Fruit fly (Drosophila melanogaster) whole organism, embryonic: ENCODE results near the gene CG12728.

Experiments
- Aef1 ChIP-seq: fragments of 200-800 bp; sonication (Bioruptor generic); IDR thresholded peaks from 3 replicates; pipeline ENCODE4 v1.3.6; 2022; ENCODE audit warnings: missing biosample characterization, missing genetic modification characterization
- CG11093 ChIP-seq: fragments of 200-800 bp; sonication (Bioruptor generic); IDR thresholded peaks from 3 replicates; pipeline ENCODE4 v1.3.6; 2022; ENCODE audit warnings: missing biosample characterization, missing genetic modification characterization
- CG11560 ChIP-seq: fragments of 200-800 bp; sonication (Bioruptor generic); IDR thresholded peaks from 3 replicates; pipeline ENCODE4 v1.3.6; 2022; ENCODE audit warnings: missing biosample characterization, missing genetic modification characterization
- CG12155 ChIP-seq: fragments of 200-800 bp; sonication (Bioruptor generic); optimal IDR thresholded peaks from 3 replicates; lab custom pipeline; 2016; ENCODE audit warnings: missing biosample characterization, missing genetic modification characterization
- CG12391 ChIP-seq: fragments of 200-800 bp; sonication (Bioruptor generic); optimal IDR thresholded peaks from 3 replicates; lab custom pipeline; 2018; ENCODE audit warnings: missing biosample characterization, mild to moderate bottlenecking, missing genetic modification characterization, moderate library complexity
- CG12744 ChIP-seq: fragments of 200-800 bp; sonication (Bioruptor generic); optimal IDR thresholded peaks from 2 replicates; lab custom pipeline; 2016; ENCODE audit warnings: missing biosample characterization, missing genetic modification characterization
- CG13424 ChIP-seq: fragments of 200-800 bp; sonication (Bioruptor generic); optimal IDR thresholded peaks from 2 replicates; lab custom pipeline; 2019; ENCODE audit warnings: missing biosample characterization, mild to moderate bottlenecking, missing genetic modification characterization, moderate library complexity
- CG13624 ChIP-seq: fragments of 200-800 bp; sonication (Bioruptor generic); optimal IDR thresholded peaks from 2 replicates; lab custom pipeline; 2016; ENCODE audit warnings: missing biosample characterization, missing genetic modification characterization
- CG14965 ChIP-seq: fragments of 200-800 bp; sonication (Bioruptor generic); optimal IDR thresholded peaks from 2 replicates; lab custom pipeline; 2016; ENCODE audit warnings: missing biosample characterization, missing genetic modification characterization, borderline replicate concordance
- CG1602 ChIP-seq: fragments of 200-800 bp; sonication (Bioruptor generic); optimal IDR thresholded peaks from 3 replicates; lab custom pipeline; 2016; ENCODE audit warnings: missing biosample characterization, missing genetic modification characterization
- CG17328 ChIP-seq: fragments of 200-800 bp; sonication (Bioruptor generic); IDR thresholded peaks from 2 replicates; pipeline ENCODE4 v1.3.6; 2022; ENCODE audit warnings: missing biosample characterization, missing genetic modification characterization
- CG1832 ChIP-seq: fragments of 200-800 bp; sonication (Bioruptor generic); optimal IDR thresholded peaks from 2 replicates; lab custom pipeline; 2017; ENCODE audit warnings: missing biosample characterization, mild to moderate bottlenecking, missing genetic modification characterization, inconsistent platforms
- CG2120 ChIP-seq: fragments of 200-800 bp; sonication (Bioruptor generic); optimal IDR thresholded peaks from 3 replicates; lab custom pipeline; 2016; ENCODE audit warnings: missing biosample characterization, missing genetic modification characterization
- CG32767 ChIP-seq: fragments of 200-800 bp; sonication (Bioruptor generic); IDR thresholded peaks from 2 replicates; pipeline ENCODE4 v1.3.6; 2022; ENCODE audit warnings: missing biosample characterization, missing genetic modification characterization
- CG4617 ChIP-seq: fragments of 200-800 bp; sonication (Bioruptor generic); optimal IDR thresholded peaks from 3 replicates; lab custom pipeline; 2016; ENCODE audit warnings: missing biosample characterization, missing genetic modification characterization, borderline replicate concordance
- CG6854 ChIP-seq: fragments of 200-800 bp; sonication (Bioruptor generic); optimal IDR thresholded peaks from 3 replicates; lab custom pipeline; 2017; ENCODE audit warnings: missing biosample characterization, mild to moderate bottlenecking, missing genetic modification characterization
- CG7357 ChIP-seq: fragments of 200-800 bp; sonication (Bioruptor generic); IDR thresholded peaks from 3 replicates; pipeline ENCODE4 v1.3.6; 2022; ENCODE audit warnings: missing biosample characterization, missing genetic modification characterization
- CG7839 ChIP-seq: fragments of 200-800 bp; sonication (Bioruptor generic); optimal IDR thresholded peaks from 3 replicates; lab custom pipeline; 2018; ENCODE audit warnings: missing biosample characterization, mild to moderate bottlenecking, missing genetic modification characterization, moderate library complexity
- CG8944 ChIP-seq: fragments of 200-800 bp; sonication (Bioruptor generic); optimal IDR thresholded peaks from 3 replicates; lab custom pipeline; 2016; ENCODE audit warnings: missing biosample characterization, missing genetic modification characterization
- CG9215 ChIP-seq: fragments of 200-800 bp; sonication (Bioruptor generic); IDR thresholded peaks from 2 replicates; pipeline ENCODE4 v1.3.6; 2022; ENCODE audit warnings: missing biosample characterization, missing genetic modification characterization
- CG9609 ChIP-seq: fragments of 200-800 bp; sonication (Bioruptor generic); optimal IDR thresholded peaks from 3 replicates; lab custom pipeline; 2016; ENCODE audit warnings: missing biosample characterization, missing genetic modification characterization
- CG9727 ChIP-seq: fragments of 200-800 bp; sonication (Bioruptor generic); optimal IDR thresholded peaks from 3 replicates; lab custom pipeline; 2017; ENCODE audit warnings: missing biosample characterization, mild to moderate bottlenecking, missing genetic modification characterization
- Camta ChIP-seq: fragments of 200-800 bp; sonication (Bioruptor generic); optimal IDR thresholded peaks from 2 replicates; lab custom pipeline; 2016; ENCODE audit warnings: missing biosample characterization, missing genetic modification characterization
- Deaf1 ChIP-seq: fragments of 200-800 bp; optimal IDR thresholded peaks from 3 replicates; lab custom pipeline; 2019; ENCODE audit warnings: missing biosample characterization, mild to moderate bottlenecking, missing genetic modification characterization, moderate library complexity
- E2f1 ChIP-seq: fragments of 200-800 bp; sonication (Bioruptor generic); IDR thresholded peaks from 2 replicates; pipeline ENCODE4 v1.3.6; 2022; ENCODE audit warnings: missing biosample characterization, missing genetic modification characterization
- HLH4C ChIP-seq: fragments of 200-800 bp; sonication (Bioruptor generic); IDR thresholded peaks from 3 replicates; pipeline ENCODE4 v1.3.6; 2022; ENCODE audit warnings: missing biosample characterization, missing genetic modification characterization; ENCODE audit not compliant: partially characterized antibody
- HLHmδ ChIP-seq: fragments of 200-800 bp; sonication (Bioruptor generic); optimal IDR thresholded peaks from 2 replicates; lab custom pipeline; 2018; ENCODE audit warnings: missing biosample characterization, mild to moderate bottlenecking, missing genetic modification characterization, moderate library complexity
- Hsf ChIP-seq: fragments of 200-800 bp; sonication (Bioruptor generic); optimal IDR thresholded peaks from 3 replicates; lab custom pipeline; 2016; ENCODE audit warnings: missing biosample characterization, missing genetic modification characterization
- Lhr ChIP-seq: fragments of 200-800 bp; sonication (Bioruptor generic); optimal IDR thresholded peaks from 3 replicates; lab custom pipeline; 2017; ENCODE audit warnings: mild to moderate bottlenecking, missing biosample characterization, missing genetic modification reagents, missing genetic modification characterization
- Med ChIP-seq: fragments of 200-800 bp; sonication (Bioruptor generic); peaks from one replicate; lab custom pipeline; 2016; ENCODE audit warnings: missing biosample characterization, missing genetic modification characterization, mild to moderate bottlenecking, inconsistent platforms, moderate library complexity
- NC2α ChIP-seq: fragments of 200-800 bp; sonication (Bioruptor generic); optimal IDR thresholded peaks from 2 replicates; lab custom pipeline; 2016; ENCODE audit warnings: missing biosample characterization, missing genetic modification characterization
- ab ChIP-seq: fragments of 200-800 bp; sonication (Bioruptor generic); optimal IDR thresholded peaks from 2 replicates; lab custom pipeline; 2016; ENCODE audit warnings: missing biosample characterization, missing genetic modification characterization
- ato ChIP-seq: fragments of 200-800 bp; sonication (Bioruptor generic); IDR thresholded peaks from 2 replicates; pipeline ENCODE4 v1.3.6; 2022; ENCODE audit warnings: missing biosample characterization, missing genetic modification characterization; ENCODE audit not compliant: partially characterized antibody
- dimm ChIP-seq: fragments of 200-800 bp; sonication (Bioruptor generic); IDR thresholded peaks from 2 replicates; pipeline ENCODE4 v1.3.6; 2022; ENCODE audit warnings: missing biosample characterization, missing genetic modification characterization
- fd102C ChIP-seq: fragments of 200-800 bp; sonication (Bioruptor generic); optimal IDR thresholded peaks from 2 replicates; lab custom pipeline; 2018; ENCODE audit warnings: missing biosample characterization, mild to moderate bottlenecking, missing genetic modification characterization, moderate library complexity
- fd96Cb ChIP-seq: fragments of 200-800 bp; sonication (Bioruptor generic); optimal IDR thresholded peaks from 2 replicates; lab custom pipeline; 2018; ENCODE audit warnings: missing biosample characterization, mild to moderate bottlenecking, missing genetic modification characterization, moderate library complexity
- grn ChIP-seq: fragments of 200-800 bp; sonication (Bioruptor generic); optimal IDR thresholded peaks from 3 replicates; lab custom pipeline; 2017; ENCODE audit warnings: missing biosample characterization, missing genetic modification characterization
- gt ChIP-seq: fragments of 200-800 bp; sonication (Bioruptor generic); IDR thresholded peaks from 2 replicates; pipeline ENCODE4 v1.3.6; 2022; ENCODE audit warnings: missing biosample characterization, missing genetic modification characterization
- kah ChIP-seq: fragments of 200-800 bp; sonication (Bioruptor generic); optimal IDR thresholded peaks from 2 replicates; lab custom pipeline; 2018; ENCODE audit warnings: missing biosample characterization, mild to moderate bottlenecking, missing genetic modification characterization
- kay ChIP-seq: fragments of 200-800 bp; sonication (Bioruptor generic); optimal IDR thresholded peaks from 2 replicates; lab custom pipeline; 2016; ENCODE audit warnings: missing biosample characterization, missing genetic modification characterization
- nom ChIP-seq: fragments of 200-800 bp; sonication (Bioruptor generic); optimal IDR thresholded peaks from 2 replicates; lab custom pipeline; 2017; ENCODE audit warnings: missing biosample characterization, missing genetic modification characterization, mild to moderate bottlenecking, moderate library complexity, missing genetic modification reagents
- pfk ChIP-seq: fragments of 200-800 bp; sonication (Bioruptor generic); optimal IDR thresholded peaks from 2 replicates; lab custom pipeline; 2018; ENCODE audit warnings: missing biosample characterization, mild to moderate bottlenecking, missing genetic modification characterization, moderate library complexity
- sd ChIP-seq: fragments of 200-800 bp; sonication (Bioruptor generic); optimal IDR thresholded peaks from 3 replicates; lab custom pipeline; 2018; ENCODE audit warnings: missing biosample characterization, mild to moderate bottlenecking, missing genetic modification characterization, moderate library complexity
- slbo ChIP-seq: fragments of 200-800 bp; sonication (Bioruptor generic); IDR thresholded peaks from 2 replicates; pipeline ENCODE4 v1.3.6; 2022; ENCODE audit warnings: missing biosample characterization, missing genetic modification characterization
- tgo ChIP-seq: fragments of 200-800 bp; sonication (Bioruptor generic); IDR thresholded peaks from 3 replicates; pipeline ENCODE4 v1.3.6; 2022; ENCODE audit warnings: missing biosample characterization, missing genetic modification characterization
- toy ChIP-seq: fragments of 200-800 bp; sonication (Bioruptor generic); IDR thresholded peaks from 2 replicates; pipeline ENCODE4 v1.3.6; 2022; ENCODE audit warnings: missing biosample characterization, missing genetic modification characterization
- usp ChIP-seq: fragments of >200 bp; optimal IDR thresholded peaks from 2 replicates; lab custom pipeline; 2017; ENCODE audit warnings: missing biosample characterization, missing genetic modification characterization
- wek ChIP-seq: fragments of 200-800 bp; sonication (Bioruptor generic); optimal IDR thresholded peaks from 3 replicates; lab custom pipeline; 2018; ENCODE audit warnings: missing biosample characterization, mild to moderate bottlenecking, missing genetic modification characterization, moderate library complexity

The CG12728 gene

DNA sequence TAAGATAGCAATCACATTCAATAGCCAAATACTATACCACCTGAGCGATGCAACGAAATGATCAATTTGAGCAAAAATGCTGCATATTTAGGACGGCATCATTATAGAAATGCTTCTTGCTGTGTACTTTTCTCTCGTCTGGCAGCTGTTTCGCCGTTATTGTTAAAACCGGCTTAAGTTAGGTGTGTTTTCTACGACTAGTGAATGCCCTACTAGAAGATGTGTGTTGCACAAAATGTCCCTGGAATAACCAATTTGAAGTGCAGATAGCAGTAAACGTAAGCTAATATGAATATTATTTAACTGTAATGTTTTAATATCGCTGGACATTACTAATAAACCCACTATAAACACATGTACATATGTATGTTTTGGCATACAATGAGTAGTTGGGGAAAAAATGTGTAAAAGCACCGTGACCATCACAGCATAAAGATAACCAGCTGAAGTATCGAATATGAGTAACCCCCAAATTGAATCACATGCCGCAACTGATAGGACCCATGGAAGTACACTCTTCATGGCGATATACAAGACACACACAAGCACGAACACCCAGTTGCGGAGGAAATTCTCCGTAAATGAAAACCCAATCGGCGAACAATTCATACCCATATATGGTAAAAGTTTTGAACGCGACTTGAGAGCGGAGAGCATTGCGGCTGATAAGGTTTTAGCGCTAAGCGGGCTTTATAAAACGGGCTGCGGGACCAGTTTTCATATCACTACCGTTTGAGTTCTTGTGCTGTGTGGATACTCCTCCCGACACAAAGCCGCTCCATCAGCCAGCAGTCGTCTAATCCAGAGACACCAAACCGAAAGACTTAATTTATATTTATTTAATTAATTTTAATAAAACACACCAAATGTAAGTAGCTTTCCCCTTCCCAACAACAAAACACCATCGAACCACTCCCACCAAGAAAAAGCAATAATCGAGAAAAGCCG is 42.0 kb upstream of the CG12728 start, which contains the start of gene Act5C (continued):
- TF ChIP-seq dimm (GFP tag; lab: Robert Waterston, UW) (peak; percentile 70), toy (GFP tag; lab: Robert Waterston, UW) (peak; percentile 74), HLH4C (GFP tag; lab: Robert Waterston, UW) (no peak), CG14965 (peak; percentile 74), CG13624 (GFP tag; lab: Kevin White, UChicago) (peak; percentile 94), fd96Cb (tag; lab: Kevin White, UChicago) (peak; percentile 95), CG32767 (GFP tag; lab: Robert Waterston, UW) (peak; percentile 90), slbo (GFP tag; lab: Robert Waterston, UW) (peak; percentile 94), CG8944 (GFP tag; lab: Kevin White, UChicago) (peak; percentile 94), gt (GFP tag; lab: Robert Waterston, UW) (peak; percentile 81; the same call in 1 of the 2 replicates), fd102C (GFP tag; lab: Kevin White, UChicago) (peak; percentile 91), Med (peak; percentile 99), ab (GFP tag; lab: Kevin White, UChicago) (peak; percentile 92), E2f1 (GFP tag; lab: Robert Waterston, UW) (peak; percentile 92), sd (tag; lab: Kevin White, UChicago) (peak; percentile 73), CG7357 (GFP tag; lab: Robert Waterston, UW) (peak; percentile 83), Aef1 (peak; percentile 85), ato (GFP tag; lab: Robert Waterston, UW) (0 out of 2 replicates have a peak, but pooled peaks have one; percentile 23), CG7839 (tag; lab: Kevin White, UChicago) (peak; percentile 96), CG1832 (GFP tag; lab: Kevin White, UChicago) (no peak), CG9215 (GFP tag; lab: Robert Waterston, UW) (peak; percentile 82), CG12391 (tag; lab: Kevin White, UChicago) (peak; percentile 95), Lhr (GFP tag; lab: Kevin White, UChicago) (peak; percentile 70), usp (no peak), nom (GFP tag; lab: Kevin White, UChicago) (peak; percentile 92), CG11560 (tag; lab: Robert Waterston, UW) (peak; percentile 80), CG12155 (GFP tag; lab: Kevin White, UChicago) (peak; percentile 89), kay (GFP tag; lab: Kevin White, UChicago) (peak; percentile 89), CG9727 (GFP tag; lab: Kevin White, UChicago) (peak; percentile 96), CG11093 (peak; percentile 89; the same call in 2 of the 3 replicates), HLHmδ (no peak), kah (GFP tag; lab: Kevin White, UChicago) (peak; percentile 76), CG2120 (GFP tag; lab: Kevin White, UChicago) (peak; percentile 95), grn (GFP tag; lab: Kevin White, UChicago) (peak; percentile 37), CG1602 (GFP tag; lab: Kevin White, UChicago) (peak; percentile 94), pfk (GFP tag; lab: Kevin White, UChicago) (no peak), Hsf (GFP tag; lab: Kevin White, UChicago) (peak; percentile 95), tgo (GFP tag; lab: Robert Waterston, UW) (peak; percentile 89), wek (GFP tag; lab: Kevin White, UChicago) (peak; percentile 87), NC2α (peak; percentile 93), CG17328 (GFP tag; lab: Robert Waterston, UW) (peak; percentile 94), Camta (GFP tag; lab: Kevin White, UChicago) (peak; percentile 94), CG9609 (GFP tag; lab: Kevin White, UChicago) (peak; percentile 93), CG13424 (peak; percentile 93), CG12744 (GFP tag; lab: Kevin White, UChicago) (peak; percentile 87), CG6854 (GFP tag; lab: Kevin White, UChicago) (peak; percentile 86), Deaf1 (tag; lab: Kevin White, UChicago) (peak; percentile 64), CG4617 (GFP tag; lab: Kevin White, UChicago) (peak; percentile 83)
